Worm (Caenorhabditis elegans) whole organism, L3 larva: ENCODE data around the gene R01E6.5.

Experiments used
- fos-1 ChIP-seq: fragments of 150-350 bp; optimal IDR thresholded peaks from 2 replicates; lab custom pipeline; 2014; ENCODE audit warnings: missing biosample characterization, missing genetic modification characterization
- lin-39 ChIP-seq: fragments of 150-350 bp; optimal IDR thresholded peaks from 2 replicates; lab custom pipeline; 2018; ENCODE audit warnings: missing biosample characterization, missing genetic modification reagents, missing genetic modification characterization
- nhr-237 ChIP-seq: fragments of 150-350 bp; optimal IDR thresholded peaks from 2 replicates; lab custom pipeline; 2014; ENCODE audit warnings: missing biosample characterization, missing genetic modification characterization

DNA sequence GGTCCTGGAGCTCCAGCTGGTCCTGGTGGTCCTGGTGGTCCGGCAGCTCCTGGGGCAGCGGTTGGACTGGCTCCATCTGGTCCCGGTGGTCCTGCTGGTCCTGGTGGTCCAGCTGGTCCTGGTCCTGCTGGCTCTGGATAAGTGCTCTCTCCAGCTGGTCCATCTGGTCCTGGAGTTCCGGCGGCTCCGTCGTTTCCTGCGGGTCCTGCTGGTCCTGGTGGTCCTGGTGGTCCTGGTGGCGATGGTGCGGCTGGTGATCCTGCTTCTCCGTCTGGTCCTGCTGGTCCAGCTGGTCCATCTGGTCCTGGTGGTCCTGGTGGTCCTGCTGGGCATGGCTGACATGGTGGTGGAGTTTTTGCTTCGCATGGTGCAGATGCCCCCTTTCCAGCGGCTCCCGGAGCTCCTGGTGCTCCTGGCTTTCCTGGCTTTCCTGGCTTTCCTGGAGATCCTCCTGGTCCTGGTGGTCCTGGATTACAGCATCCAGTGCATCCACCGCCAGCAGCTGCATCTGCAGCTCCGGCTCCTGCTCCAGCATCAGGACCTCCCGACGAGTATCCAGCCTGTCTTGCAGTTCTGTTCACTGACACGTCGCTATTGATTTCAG lies 26.5 kb upstream of the R01E6.5 start:
- TF ChIP-seq nhr-237 (no peak), fos-1 (tag; lab: Kevin White, UChicago) (no peak), lin-39 (tag; lab: Kevin White, UChicago) (no peak)
